Fruit fly (Drosophila melanogaster) whole organism, embryonic: ENCODE data around the gene Actbeta.

ENCODE experiments used
- Bteb2 ChIP-seq: fragments of 200-800 bp; sonication (Bioruptor generic); optimal IDR thresholded peaks from 2 replicates; lab custom pipeline; 2016; ENCODE audit warnings: missing biosample characterization, missing genetic modification characterization
- CG10462 ChIP-seq: fragments of 200-800 bp; sonication (Bioruptor generic); optimal IDR thresholded peaks from 2 replicates; lab custom pipeline; 2016; ENCODE audit warnings: missing biosample characterization, missing genetic modification characterization
- CG12299 ChIP-seq: fragments of 200-800 bp; sonication (Bioruptor generic); optimal IDR thresholded peaks from 2 replicates; lab custom pipeline; 2018; ENCODE audit warnings: missing biosample characterization, mild to moderate bottlenecking, missing genetic modification characterization
- CG17385 ChIP-seq: fragments of 200-800 bp; sonication (Bioruptor generic); optimal IDR thresholded peaks from 3 replicates; lab custom pipeline; 2018; ENCODE audit warnings: missing biosample characterization, mild to moderate bottlenecking, missing genetic modification characterization
- CG1832 ChIP-seq: fragments of 200-800 bp; sonication (Bioruptor generic); optimal IDR thresholded peaks from 2 replicates; lab custom pipeline; 2017; ENCODE audit warnings: missing biosample characterization, mild to moderate bottlenecking, missing genetic modification characterization, inconsistent platforms
- CG18476 ChIP-seq: fragments of 200-800 bp; sonication (Bioruptor generic); optimal IDR thresholded peaks from 2 replicates; lab custom pipeline; 2016; ENCODE audit warnings: missing biosample characterization, mild to moderate bottlenecking, missing genetic modification characterization
- CG2199 ChIP-seq: fragments of 200-800 bp; sonication (Bioruptor generic); IDR thresholded peaks from 3 replicates; pipeline ENCODE4 v1.3.6; 2022; ENCODE audit warnings: missing biosample characterization, missing genetic modification characterization
- CG2889 ChIP-seq: fragments of 200-800 bp; sonication (Bioruptor generic); IDR thresholded peaks from 3 replicates; pipeline ENCODE4 v1.3.6; 2022; ENCODE audit warnings: missing biosample characterization, missing genetic modification characterization
- CG34422 ChIP-seq: fragments of 200-800 bp; sonication (Bioruptor generic); IDR thresholded peaks from 3 replicates; pipeline ENCODE4 v1.3.6; 2022; ENCODE audit warnings: missing biosample characterization, missing genetic modification characterization
- CG4404 ChIP-seq: fragments of 200-800 bp; sonication (Bioruptor generic); IDR thresholded peaks from 2 replicates; pipeline ENCODE4 v1.3.6; 2022; ENCODE audit warnings: missing biosample characterization, missing genetic modification characterization
- CG6175 ChIP-seq: fragments of 200-800 bp; sonication (Bioruptor generic); IDR thresholded peaks from 3 replicates; pipeline ENCODE4 v1.3.6; 2022; ENCODE audit warnings: missing biosample characterization, missing genetic modification characterization
- CG7372 ChIP-seq: fragments of 200-800 bp; sonication (Bioruptor generic); IDR thresholded peaks from 2 replicates; pipeline ENCODE4 v1.3.6; 2022; ENCODE audit warnings: missing biosample characterization, missing genetic modification characterization
- CG7928 ChIP-seq: fragments of 200-800 bp; sonication (Bioruptor generic); optimal IDR thresholded peaks from 2 replicates; lab custom pipeline; 2017; ENCODE audit warnings: missing biosample characterization, mild to moderate bottlenecking, missing genetic modification characterization
- CG8359 ChIP-seq: fragments of 200-800 bp; sonication (Bioruptor generic); optimal IDR thresholded peaks from 2 replicates; lab custom pipeline; 2017; ENCODE audit warnings: missing biosample characterization, mild to moderate bottlenecking, missing genetic modification characterization, borderline replicate concordance
- CG8388 ChIP-seq: fragments of 200-800 bp; sonication (Bioruptor generic); optimal IDR thresholded peaks from 2 replicates; lab custom pipeline; 2019; ENCODE audit warnings: missing biosample characterization, mild to moderate bottlenecking, missing genetic modification characterization, moderate library complexity
- CoRest ChIP-seq: fragments of 200-800 bp; sonication (Bioruptor generic); optimal IDR thresholded peaks from 3 replicates; lab custom pipeline; 2018; ENCODE audit warnings: missing biosample characterization, mild to moderate bottlenecking, missing genetic modification characterization, moderate library complexity
- D19A ChIP-seq: fragments of 200-800 bp; optimal IDR thresholded peaks from 3 replicates; lab custom pipeline; 2019; ENCODE audit warnings: missing biosample characterization, mild to moderate bottlenecking, missing genetic modification characterization, moderate library complexity
- Dip3 ChIP-seq: fragments of 200-800 bp; sonication (Bioruptor generic); optimal IDR thresholded peaks from 3 replicates; lab custom pipeline; 2016; ENCODE audit warnings: missing biosample characterization, missing genetic modification characterization
- Doc2 ChIP-seq: fragments of 200-800 bp; sonication (Bioruptor generic); IDR thresholded peaks from 2 replicates; pipeline ENCODE4 v1.3.6; 2022; ENCODE audit warnings: missing biosample characterization, missing genetic modification characterization
- Elba2 ChIP-seq: fragments of 200-800 bp; sonication (Bioruptor generic); optimal IDR thresholded peaks from 3 replicates; lab custom pipeline; 2016; ENCODE audit warnings: missing biosample characterization, missing genetic modification characterization
- H15 ChIP-seq: fragments of 200-800 bp; sonication (Bioruptor generic); IDR thresholded peaks from 3 replicates; pipeline ENCODE4 v1.3.6; 2022; ENCODE audit warnings: missing biosample characterization, missing genetic modification characterization
- H2.0 ChIP-seq: fragments of 200-800 bp; sonication (Bioruptor generic); IDR thresholded peaks from 2 replicates; pipeline ENCODE4 v1.3.6; 2022; ENCODE audit warnings: missing biosample characterization, missing genetic modification characterization
- Jarid2 ChIP-seq: fragments of 200-800 bp; sonication (Bioruptor generic); optimal IDR thresholded peaks from 3 replicates; lab custom pipeline; 2017; ENCODE audit warnings: mild to moderate bottlenecking, missing biosample characterization, missing genetic modification reagents, missing genetic modification characterization
- Kr ChIP-seq: fragments of 200-800 bp; sonication (Bioruptor generic); optimal IDR thresholded peaks from 2 replicates; lab custom pipeline; 2017; ENCODE audit warnings: missing biosample characterization, mild to moderate bottlenecking, missing genetic modification characterization
- Lhr ChIP-seq: fragments of 200-800 bp; sonication (Bioruptor generic); optimal IDR thresholded peaks from 3 replicates; lab custom pipeline; 2017; ENCODE audit warnings: mild to moderate bottlenecking, missing biosample characterization, missing genetic modification reagents, missing genetic modification characterization
- Myb ChIP-seq: fragments of 200-800 bp; sonication (Bioruptor generic); optimal IDR thresholded peaks from 2 replicates; lab custom pipeline; 2016; ENCODE audit warnings: missing biosample characterization, missing genetic modification characterization
- Neu2 ChIP-seq: fragments of 200-800 bp; sonication (Bioruptor generic); optimal IDR thresholded peaks from 3 replicates; lab custom pipeline; 2016; ENCODE audit warnings: missing biosample characterization, missing genetic modification characterization, borderline replicate concordance
- Nf-YA ChIP-seq: fragments of 200-800 bp; sonication (Bioruptor generic); IDR thresholded peaks from 2 replicates; pipeline ENCODE4 v1.3.6; 2022; ENCODE audit warnings: missing biosample characterization, missing genetic modification characterization
- NfI ChIP-seq: fragments of 200-800 bp; sonication (Bioruptor generic); optimal IDR thresholded peaks from 3 replicates; lab custom pipeline; 2018; ENCODE audit warnings: missing biosample characterization, mild to moderate bottlenecking, missing genetic modification characterization, moderate library complexity
- Sin3A ChIP-seq: fragments of >200 bp; optimal IDR thresholded peaks from 2 replicates; lab custom pipeline; 2018
- Spps ChIP-seq: fragments of 200-800 bp; sonication (Bioruptor generic); optimal IDR thresholded peaks from 2 replicates; lab custom pipeline; 2018; ENCODE audit warnings: missing biosample characterization, mild to moderate bottlenecking, missing genetic modification characterization
- TFAM ChIP-seq: fragments of 200-800 bp; sonication (Bioruptor generic); optimal IDR thresholded peaks from 2 replicates; lab custom pipeline; 2017; ENCODE audit warnings: missing biosample characterization, missing genetic modification characterization, inconsistent platforms
- Tbp ChIP-seq: fragments of >200 bp; optimal IDR thresholded peaks from 2 replicates; lab custom pipeline; 2018; ENCODE audit warnings: missing biosample characterization, missing genetic modification characterization
- Usf ChIP-seq: fragments of 200-800 bp; sonication (Bioruptor generic); optimal IDR thresholded peaks from 2 replicates; lab custom pipeline; 2017; ENCODE audit warnings: missing genotype, missing biosample characterization, missing genetic modification characterization
- Xrp1 ChIP-seq: fragments of 200-800 bp; sonication (Bioruptor generic); IDR thresholded peaks from 2 replicates; pipeline ENCODE4 v1.3.6; 2022; ENCODE audit warnings: missing biosample characterization, missing genetic modification characterization
- dan ChIP-seq: fragments of 200-800 bp; sonication (Bioruptor generic); IDR thresholded peaks from 2 replicates; pipeline ENCODE4 v1.3.6; 2022; ENCODE audit warnings: missing biosample characterization, missing genetic modification characterization
- eve ChIP-seq, 2 experiments: fragments of >200 bp; optimal IDR thresholded peaks; 2 replicates each; lab custom pipeline; 2017; ENCODE audit warnings: missing biosample characterization in 2 of 2, missing genetic modification characterization in 2 of 2
- fd3F ChIP-seq: fragments of 200-800 bp; sonication (Bioruptor generic); optimal IDR thresholded peaks from 2 replicates; lab custom pipeline; 2018; ENCODE audit warnings: missing biosample characterization, mild to moderate bottlenecking, missing genetic modification characterization, moderate library complexity
- gem ChIP-seq: fragments of 200-800 bp; sonication (Bioruptor generic); optimal IDR thresholded peaks from 2 replicates; lab custom pipeline; 2019; ENCODE audit warnings: missing biosample characterization, mild to moderate bottlenecking, missing genetic modification characterization, moderate library complexity
- grn ChIP-seq: fragments of 200-800 bp; sonication (Bioruptor generic); optimal IDR thresholded peaks from 3 replicates; lab custom pipeline; 2017; ENCODE audit warnings: missing biosample characterization, missing genetic modification characterization
- lola ChIP-seq, 3 experiments: fragments of >200 bp in 2 of 3; fragments of 200-800 bp in 1 of 3; sonication (Bioruptor generic) in 1 of 3; optimal IDR thresholded peaks; 2 replicates each; lab custom pipeline; 2017 to 2019; ENCODE audit warnings: missing biosample characterization in 3 of 3, missing genetic modification characterization in 3 of 3, mild to moderate bottlenecking in 1 of 3, moderate library complexity in 1 of 3
- phol ChIP-seq: fragments of 200-800 bp; sonication (Bioruptor generic); optimal IDR thresholded peaks from 3 replicates; lab custom pipeline; 2018; ENCODE audit warnings: missing biosample characterization, mild to moderate bottlenecking, missing genetic modification characterization, moderate library complexity
- pros ChIP-seq: fragments of 200-800 bp; sonication (Bioruptor generic); optimal IDR thresholded peaks from 3 replicates; lab custom pipeline; 2019; ENCODE audit warnings: missing biosample characterization, mild to moderate bottlenecking, missing genetic modification characterization, moderate library complexity
- psq ChIP-seq: fragments of 200-800 bp; sonication (Bioruptor generic); optimal IDR thresholded peaks from 2 replicates; lab custom pipeline; 2017; ENCODE audit warnings: missing biosample characterization, missing genetic modification characterization
- ro ChIP-seq: fragments of 200-800 bp; sonication (Bioruptor generic); IDR thresholded peaks from 2 replicates; pipeline ENCODE4 v1.3.6; 2022; ENCODE audit warnings: missing biosample characterization, missing genetic modification characterization
- sqz ChIP-seq: fragments of 200-800 bp; sonication (Bioruptor generic); optimal IDR thresholded peaks from 3 replicates; lab custom pipeline; 2018; ENCODE audit warnings: missing biosample characterization, mild to moderate bottlenecking, missing genetic modification characterization
- twi ChIP-seq: fragments of 200-800 bp; optimal IDR thresholded peaks from 2 replicates; lab custom pipeline; 2019; ENCODE audit warnings: missing biosample characterization, mild to moderate bottlenecking, missing genetic modification characterization, moderate library complexity
- unc-4 ChIP-seq: fragments of 200-800 bp; sonication (Bioruptor generic); IDR thresholded peaks from 2 replicates; pipeline ENCODE4 v1.3.6; 2022; ENCODE audit warnings: missing biosample characterization, missing genetic modification characterization; ENCODE audit not compliant: partially characterized antibody
- wdn ChIP-seq: fragments of 200-800 bp; sonication (Bioruptor generic); IDR thresholded peaks from 2 replicates; pipeline ENCODE4 v1.3.6; 2022; ENCODE audit warnings: missing biosample characterization, missing genetic modification characterization

Gene Actbeta

DNA sequence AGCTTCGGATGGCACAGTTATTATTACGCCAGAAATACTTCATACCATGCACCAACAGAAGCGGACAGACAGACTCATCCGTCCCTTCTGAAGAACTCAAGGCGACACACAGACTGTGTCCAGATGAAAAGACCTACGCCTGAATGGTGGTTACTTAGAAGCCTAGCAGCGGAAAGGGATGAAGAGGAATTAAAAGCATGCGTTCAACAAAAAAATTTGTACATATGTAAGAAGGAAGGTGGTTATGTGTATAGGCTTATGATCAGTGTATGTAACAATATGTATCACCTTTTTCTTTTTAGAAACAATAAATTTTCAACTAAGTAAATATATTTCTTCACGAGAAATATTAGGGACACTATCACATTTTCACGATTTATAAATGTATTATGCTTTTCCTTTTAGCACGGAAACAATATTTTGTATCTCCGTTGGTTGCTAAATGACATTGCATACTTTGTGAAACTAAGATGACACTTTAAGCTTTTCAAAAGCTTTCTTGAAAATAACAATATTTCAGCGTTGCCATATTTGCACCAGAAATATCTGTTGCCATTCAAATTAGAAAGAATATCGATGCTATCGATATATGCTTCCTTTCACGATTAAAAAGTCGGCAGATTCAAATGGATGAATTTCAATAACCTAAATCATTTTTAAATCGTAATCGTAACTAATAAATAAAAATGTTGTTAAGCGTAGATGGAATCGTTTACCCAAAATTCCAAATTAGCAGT lies at the start of gene Actbeta (continued):
- TF ChIP-seq fd3F (GFP tag; lab: Kevin White, UChicago) (no peak), H2.0 (GFP tag; lab: Robert Waterston, UW) (no peak), CG34422 (GFP tag; lab: Robert Waterston, UW) (no peak), Doc2 (no peak), Sin3A (no peak), CoRest (tag; lab: Kevin White, UChicago) (no peak), Kr (GFP tag; lab: Kevin White, UChicago) (no peak), wdn (no peak), CG12299 (tag; lab: Kevin White, UChicago) (no peak), CG18476 (GFP tag; lab: Kevin White, UChicago) (no peak), CG7372 (GFP tag; lab: Robert Waterston, UW) (no peak), Spps (tag; lab: Kevin White, UChicago) (no peak), Myb (peak; percentile 97), Tbp (no peak), pros (GFP tag; lab: Kevin White, UChicago) (peak; percentile 68), phol (tag; lab: Kevin White, UChicago) (peak; percentile 29), CG4404 (GFP tag; lab: Robert Waterston, UW) (no peak), lola (GFP tag; optimal IDR thresholded peaks at IDR 0.05; lab: Kevin White, UChicago) (no peak), Dip3 (GFP tag; lab: Kevin White, UChicago) (no peak), NfI (GFP tag; lab: Kevin White, UChicago) (no peak), Jarid2 (GFP tag; lab: Kevin White, UChicago) (no peak), CG1832 (GFP tag; lab: Kevin White, UChicago) (no peak), CG8359 (no peak), CG2199 (peak; percentile 63; the same call in 1 of the 3 replicates), CG6175 (no peak), Lhr (GFP tag; lab: Kevin White, UChicago) (peak; percentile 97), CG7928 (no peak), grn (GFP tag; lab: Kevin White, UChicago) (no peak), H15 (GFP tag; lab: Robert Waterston, UW) (no peak), CG2889 (GFP tag; lab: Robert Waterston, UW) (no peak), Usf (GFP tag; lab: Kevin White, UChicago) (no peak), dan (GFP tag; lab: Robert Waterston, UW) (no peak)

DNA sequence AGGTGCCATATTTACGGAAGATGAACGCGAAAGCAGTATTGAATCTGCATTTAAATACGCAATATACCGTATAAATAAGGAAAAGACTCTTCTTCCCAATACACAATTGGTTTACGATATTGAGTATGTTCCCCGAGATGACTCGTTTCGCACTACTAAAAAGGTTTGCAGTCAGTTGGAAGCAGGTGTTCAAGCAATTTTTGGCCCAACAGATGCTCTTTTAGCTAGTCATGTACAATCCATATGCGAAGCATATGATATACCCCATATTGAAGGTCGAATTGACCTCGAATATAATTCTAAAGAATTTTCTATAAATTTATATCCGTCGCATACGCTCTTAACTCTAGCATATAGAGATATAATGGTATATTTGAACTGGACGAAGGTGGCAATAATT lies 42.4 kb upstream of the Actbeta start:
- TF ChIP-seq eve (GFP tag; optimal IDR thresholded peaks at IDR 0.05; lab: Kevin White, UChicago) (peak in 1 of 2 experiments; percentile 43), Neu2 (GFP tag; lab: Kevin White, UChicago) (peak; percentile 51), twi (tag; lab: Kevin White, UChicago) (peak; percentile 77), CG10462 (GFP tag; lab: Kevin White, UChicago) (no peak)

DNA sequence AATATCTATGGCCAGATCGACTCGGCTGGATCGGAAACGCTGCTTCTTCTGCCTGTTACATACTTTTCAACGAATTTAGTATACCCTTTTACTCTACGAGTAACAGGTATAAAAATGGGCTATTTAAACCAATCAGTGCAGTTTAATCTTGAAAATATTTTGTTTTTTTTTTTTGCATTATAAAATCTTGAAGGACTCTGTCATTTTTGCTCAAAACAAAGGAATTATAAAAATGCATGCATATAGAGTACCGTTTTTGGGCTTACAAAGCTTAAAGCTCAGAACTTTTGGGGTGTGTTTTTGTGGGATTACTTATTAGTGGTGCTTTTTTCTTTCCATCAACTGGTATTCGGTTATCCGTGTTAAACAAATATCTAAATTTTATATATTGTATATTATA lies 41.7 kb upstream of the Actbeta start, which contains the start of gene CG11155:
Gene CG11155, plus strand, starts transcription at position 313 of the 400 bp plus-strand sequence.
- TF ChIP-seq Xrp1 (GFP tag; lab: Robert Waterston, UW) (0 out of 2 replicates have a peak, but pooled peaks have one; percentile 34), unc-4 (GFP tag; lab: Robert Waterston, UW) (no peak), psq (GFP tag; lab: Kevin White, UChicago) (no peak), Bteb2 (GFP tag; lab: Kevin White, UChicago) (no peak), CG2199 (no peak), gem (tag; lab: Kevin White, UChicago) (peak; percentile 18), ro (no peak), CG17385 (no peak), D19A (tag; lab: Kevin White, UChicago) (peak; percentile 65), TFAM (no peak), Elba2 (no peak), Nf-YA (no peak), Lhr (GFP tag; lab: Kevin White, UChicago) (no peak), sqz (GFP tag; lab: Kevin White, UChicago) (no peak), CG8388 (GFP tag; lab: Kevin White, UChicago) (no peak)
